Worm (Caenorhabditis elegans): ENCODE results near the gene gst-40.

DNA sequence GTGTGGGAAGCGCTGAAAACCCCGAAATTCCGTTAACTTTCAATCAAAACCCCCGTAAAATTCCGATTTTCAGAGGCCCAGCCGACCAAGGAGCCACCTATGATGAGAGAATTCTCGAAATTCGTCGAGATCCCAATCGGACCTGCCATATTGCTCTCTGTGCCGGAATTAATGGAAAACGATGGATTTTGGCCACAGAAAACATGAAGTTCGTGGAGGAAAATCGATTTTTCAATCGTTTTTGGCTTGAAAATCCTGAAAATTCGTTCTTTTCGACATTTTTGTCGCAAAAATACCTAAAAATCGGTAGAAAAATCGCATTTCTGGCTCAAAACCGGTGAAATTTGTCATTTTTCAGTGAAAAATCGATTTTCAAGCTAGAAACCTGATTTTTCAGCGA lies 13.3 kb downstream of the gst-40 start:
- TF ChIP-seq unc-39 (tag; optimal IDR thresholded peaks at IDR 0.05): no peak
- TF ChIP-seq nhr-77 (tag; optimal IDR thresholded peaks at IDR 0.05): no peak

Measured in whole organism, L4 larva.